Fruit fly (Drosophila melanogaster) whole organism, embryonic: Measurements from ENCODE around the gene Cks85A.

Experiments used
- Ada2b ChIP-seq: fragments of 200-800 bp; sonication (Bioruptor generic); IDR thresholded peaks from 2 replicates; pipeline ENCODE4 v1.3.6; 2022; ENCODE audit warnings: missing biosample characterization, missing genetic modification characterization
- Atf3 ChIP-seq: fragments of 200-800 bp; sonication (Bioruptor generic); optimal IDR thresholded peaks from 3 replicates; lab custom pipeline; 2016; ENCODE audit warnings: missing biosample characterization, missing genetic modification characterization
- BEAF-32 ChIP-seq: fragments of 200-800 bp; sonication (Bioruptor generic); optimal IDR thresholded peaks from 3 replicates; lab custom pipeline; 2017; ENCODE audit warnings: missing biosample characterization, missing genetic modification characterization, mild to moderate bottlenecking, moderate library complexity, missing genetic modification reagents
- CG11696 ChIP-seq: fragments of 200-800 bp; sonication (Bioruptor generic); IDR thresholded peaks from 2 replicates; pipeline ENCODE4 v1.3.6; 2022; ENCODE audit warnings: missing biosample characterization, missing genetic modification characterization
- CG12071 ChIP-seq: fragments of 200-800 bp; sonication (Bioruptor generic); optimal IDR thresholded peaks from 3 replicates; lab custom pipeline; 2018; ENCODE audit warnings: missing biosample characterization, mild to moderate bottlenecking, missing genetic modification characterization
- CG12236 ChIP-seq: fragments of 200-800 bp; sonication (Bioruptor generic); optimal IDR thresholded peaks from 2 replicates; lab custom pipeline; 2016; ENCODE audit warnings: missing biosample characterization, missing genetic modification characterization
- CG12744 ChIP-seq: fragments of 200-800 bp; sonication (Bioruptor generic); optimal IDR thresholded peaks from 2 replicates; lab custom pipeline; 2016; ENCODE audit warnings: missing biosample characterization, missing genetic modification characterization
- CG12769 ChIP-seq: fragments of 200-800 bp; sonication (Bioruptor generic); optimal IDR thresholded peaks from 2 replicates; lab custom pipeline; 2019; ENCODE audit warnings: missing biosample characterization, mild to moderate bottlenecking, missing genetic modification characterization, moderate library complexity
- CG15269 ChIP-seq: fragments of 200-800 bp; sonication (Bioruptor generic); optimal IDR thresholded peaks from 2 replicates; lab custom pipeline; 2018; ENCODE audit warnings: missing biosample characterization, mild to moderate bottlenecking, missing genetic modification characterization, moderate library complexity
- CG15514 ChIP-seq: fragments of 200-800 bp; sonication (Bioruptor generic); optimal IDR thresholded peaks from 3 replicates; lab custom pipeline; 2017; ENCODE audit warnings: missing biosample characterization, missing genetic modification characterization, mild to moderate bottlenecking, moderate library complexity, missing genetic modification reagents
- CG16863 ChIP-seq: fragments of 200-800 bp; sonication (Bioruptor generic); optimal IDR thresholded peaks from 3 replicates; lab custom pipeline; 2016; ENCODE audit warnings: missing biosample characterization, missing genetic modification characterization
- CG17361 ChIP-seq: fragments of 200-800 bp; sonication (Bioruptor generic); IDR thresholded peaks from 3 replicates; pipeline ENCODE4 v1.3.6; 2022; ENCODE audit warnings: missing biosample characterization, missing genetic modification characterization
- CG17385 ChIP-seq: fragments of 200-800 bp; sonication (Bioruptor generic); optimal IDR thresholded peaks from 3 replicates; lab custom pipeline; 2018; ENCODE audit warnings: missing biosample characterization, mild to moderate bottlenecking, missing genetic modification characterization
- CG1832 ChIP-seq: fragments of 200-800 bp; sonication (Bioruptor generic); optimal IDR thresholded peaks from 2 replicates; lab custom pipeline; 2017; ENCODE audit warnings: missing biosample characterization, mild to moderate bottlenecking, missing genetic modification characterization, inconsistent platforms
- CG31365 ChIP-seq: fragments of 200-800 bp; sonication (Bioruptor generic); optimal IDR thresholded peaks from 2 replicates; lab custom pipeline; 2018; ENCODE audit warnings: missing biosample characterization, mild to moderate bottlenecking, missing genetic modification characterization
- CG31441 ChIP-seq: fragments of 200-800 bp; sonication (Bioruptor generic); IDR thresholded peaks from 2 replicates; pipeline ENCODE4 v1.3.6; 2022; ENCODE audit warnings: missing biosample characterization, missing genetic modification characterization
- CG3163 ChIP-seq: fragments of 200-800 bp; sonication (Bioruptor generic); optimal IDR thresholded peaks from 3 replicates; lab custom pipeline; 2016; ENCODE audit warnings: missing biosample characterization, missing genetic modification characterization
- CG43689 ChIP-seq: fragments of 200-800 bp; sonication (Bioruptor generic); IDR thresholded peaks from 2 replicates; pipeline ENCODE4 v1.3.6; 2022; ENCODE audit warnings: missing biosample characterization, missing genetic modification characterization
- CG4707 ChIP-seq: fragments of 200-800 bp; sonication (Bioruptor generic); optimal IDR thresholded peaks from 2 replicates; lab custom pipeline; 2018; ENCODE audit warnings: missing biosample characterization, mild to moderate bottlenecking, missing genetic modification characterization, moderate library complexity
- CG6689 ChIP-seq: fragments of 200-800 bp; sonication (Bioruptor generic); IDR thresholded peaks from 2 replicates; pipeline ENCODE4 v1.3.6; 2022; ENCODE audit warnings: missing biosample characterization, missing genetic modification characterization
- CG6765 ChIP-seq: fragments of 200-800 bp; sonication (Bioruptor generic); optimal IDR thresholded peaks from 3 replicates; lab custom pipeline; 2017; ENCODE audit warnings: missing biosample characterization, mild to moderate bottlenecking, missing genetic modification characterization
- CG7963 ChIP-seq: fragments of 200-800 bp; sonication (Bioruptor generic); IDR thresholded peaks from 3 replicates; pipeline ENCODE4 v1.3.6; 2022; ENCODE audit warnings: missing biosample characterization, missing genetic modification characterization; ENCODE audit not compliant: partially characterized antibody
- D19B ChIP-seq: fragments of 200-800 bp; sonication (Bioruptor generic); optimal IDR thresholded peaks from 2 replicates; lab custom pipeline; 2017; ENCODE audit warnings: missing biosample characterization, mild to moderate bottlenecking, missing genetic modification characterization
- E2f2 ChIP-seq: fragments of 200-800 bp; sonication (Bioruptor generic); IDR thresholded peaks from 2 replicates; pipeline ENCODE4 v1.3.6; 2022; ENCODE audit warnings: missing biosample characterization, missing genetic modification characterization
- Gug ChIP-seq: fragments of 200-800 bp; sonication (Bioruptor generic); IDR thresholded peaks from 4 replicates; pipeline ENCODE4 v1.3.6; 2022; ENCODE audit warnings: missing biosample characterization, missing genetic modification characterization
- Hand ChIP-seq: fragments of 200-800 bp; sonication (Bioruptor generic); optimal IDR thresholded peaks from 2 replicates; lab custom pipeline; 2017; ENCODE audit warnings: mild to moderate bottlenecking, missing biosample characterization, missing genetic modification reagents, missing genetic modification characterization
- HmgZ ChIP-seq: fragments of 200-800 bp; sonication (Bioruptor generic); optimal IDR thresholded peaks from 2 replicates; lab custom pipeline; 2018; ENCODE audit warnings: missing biosample characterization, mild to moderate bottlenecking, missing genetic modification characterization
- Jarid2 ChIP-seq: fragments of 200-800 bp; sonication (Bioruptor generic); optimal IDR thresholded peaks from 3 replicates; lab custom pipeline; 2017; ENCODE audit warnings: mild to moderate bottlenecking, missing biosample characterization, missing genetic modification reagents, missing genetic modification characterization
- Kr ChIP-seq: fragments of 200-800 bp; sonication (Bioruptor generic); optimal IDR thresholded peaks from 2 replicates; lab custom pipeline; 2017; ENCODE audit warnings: missing biosample characterization, mild to moderate bottlenecking, missing genetic modification characterization
- Neu2 ChIP-seq: fragments of 200-800 bp; sonication (Bioruptor generic); optimal IDR thresholded peaks from 3 replicates; lab custom pipeline; 2016; ENCODE audit warnings: missing biosample characterization, missing genetic modification characterization, borderline replicate concordance
- NfI ChIP-seq: fragments of 200-800 bp; sonication (Bioruptor generic); optimal IDR thresholded peaks from 3 replicates; lab custom pipeline; 2018; ENCODE audit warnings: missing biosample characterization, mild to moderate bottlenecking, missing genetic modification characterization, moderate library complexity
- Opbp ChIP-seq: fragments of 200-800 bp; sonication (Bioruptor generic); IDR thresholded peaks from 3 replicates; pipeline ENCODE4 v1.3.6; 2022; ENCODE audit warnings: missing biosample characterization, missing genetic modification characterization; ENCODE audit not compliant: partially characterized antibody
- Rfx ChIP-seq: fragments of 200-800 bp; sonication (Bioruptor generic); IDR thresholded peaks from 2 replicates; pipeline ENCODE4 v1.3.6; 2022; ENCODE audit warnings: missing biosample characterization, missing genetic modification characterization
- Ssrp ChIP-seq: fragments of 200-800 bp; sonication (Bioruptor generic); optimal IDR thresholded peaks from 2 replicates; lab custom pipeline; 2018; ENCODE audit warnings: missing biosample characterization, mild to moderate bottlenecking, missing genetic modification characterization, moderate library complexity
- Xrp1 ChIP-seq: fragments of 200-800 bp; sonication (Bioruptor generic); IDR thresholded peaks from 2 replicates; pipeline ENCODE4 v1.3.6; 2022; ENCODE audit warnings: missing biosample characterization, missing genetic modification characterization
- dmrt11E ChIP-seq: fragments of 200-800 bp; sonication (Bioruptor generic); optimal IDR thresholded peaks from 3 replicates; lab custom pipeline; 2018; ENCODE audit warnings: missing biosample characterization, mild to moderate bottlenecking, missing genetic modification characterization, moderate library complexity
- en ChIP-seq: fragments of 200-800 bp; sonication (Bioruptor generic); optimal IDR thresholded peaks from 2 replicates; lab custom pipeline; 2016; ENCODE audit warnings: missing biosample characterization, missing genetic modification characterization
- fd102C ChIP-seq: fragments of 200-800 bp; sonication (Bioruptor generic); optimal IDR thresholded peaks from 2 replicates; lab custom pipeline; 2018; ENCODE audit warnings: missing biosample characterization, mild to moderate bottlenecking, missing genetic modification characterization, moderate library complexity
- gce ChIP-seq: fragments of 200-800 bp; sonication (Bioruptor generic); IDR thresholded peaks from 3 replicates; pipeline ENCODE4 v1.3.6; 2022; ENCODE audit warnings: missing biosample characterization, missing genetic modification characterization
- nau ChIP-seq: fragments of 200-800 bp; sonication (Bioruptor generic); optimal IDR thresholded peaks from 3 replicates; lab custom pipeline; 2017; ENCODE audit warnings: missing biosample characterization, mild to moderate bottlenecking, missing genetic modification characterization, missing genetic modification reagents
- oc ChIP-seq: fragments of 200-800 bp; sonication (Bioruptor generic); optimal IDR thresholded peaks from 2 replicates; lab custom pipeline; 2018; ENCODE audit warnings: missing biosample characterization, mild to moderate bottlenecking, missing genetic modification characterization, moderate library complexity
- pita ChIP-seq: fragments of 200-800 bp; sonication (Bioruptor generic); optimal IDR thresholded peaks from 2 replicates; lab custom pipeline; 2017; ENCODE audit warnings: missing biosample characterization, mild to moderate bottlenecking, missing genetic modification characterization
- ranshi ChIP-seq: fragments of 200-800 bp; sonication (Bioruptor generic); IDR thresholded peaks from 2 replicates; pipeline ENCODE4 v1.3.6; 2022; ENCODE audit warnings: missing biosample characterization, missing genetic modification characterization
- sd ChIP-seq: fragments of 200-800 bp; sonication (Bioruptor generic); optimal IDR thresholded peaks from 3 replicates; lab custom pipeline; 2018; ENCODE audit warnings: missing biosample characterization, mild to moderate bottlenecking, missing genetic modification characterization, moderate library complexity
- sim ChIP-seq: fragments of 200-800 bp; sonication (Bioruptor generic); IDR thresholded peaks from 2 replicates; pipeline ENCODE4 v1.3.6; 2022; ENCODE audit warnings: missing biosample characterization, missing genetic modification characterization
- ssp ChIP-seq: fragments of 200-800 bp; sonication (Bioruptor generic); IDR thresholded peaks from 2 replicates; pipeline ENCODE4 v1.3.6; 2022; ENCODE audit warnings: missing biosample characterization, missing genetic modification characterization
- tio ChIP-seq: fragments of 200-800 bp; sonication (Bioruptor generic); optimal IDR thresholded peaks from 2 replicates; lab custom pipeline; 2017; ENCODE audit warnings: missing biosample characterization, missing genetic modification characterization, inconsistent platforms
- unc-4 ChIP-seq: fragments of 200-800 bp; sonication (Bioruptor generic); IDR thresholded peaks from 2 replicates; pipeline ENCODE4 v1.3.6; 2022; ENCODE audit warnings: missing biosample characterization, missing genetic modification characterization; ENCODE audit not compliant: partially characterized antibody

Cks85A gene

DNA sequence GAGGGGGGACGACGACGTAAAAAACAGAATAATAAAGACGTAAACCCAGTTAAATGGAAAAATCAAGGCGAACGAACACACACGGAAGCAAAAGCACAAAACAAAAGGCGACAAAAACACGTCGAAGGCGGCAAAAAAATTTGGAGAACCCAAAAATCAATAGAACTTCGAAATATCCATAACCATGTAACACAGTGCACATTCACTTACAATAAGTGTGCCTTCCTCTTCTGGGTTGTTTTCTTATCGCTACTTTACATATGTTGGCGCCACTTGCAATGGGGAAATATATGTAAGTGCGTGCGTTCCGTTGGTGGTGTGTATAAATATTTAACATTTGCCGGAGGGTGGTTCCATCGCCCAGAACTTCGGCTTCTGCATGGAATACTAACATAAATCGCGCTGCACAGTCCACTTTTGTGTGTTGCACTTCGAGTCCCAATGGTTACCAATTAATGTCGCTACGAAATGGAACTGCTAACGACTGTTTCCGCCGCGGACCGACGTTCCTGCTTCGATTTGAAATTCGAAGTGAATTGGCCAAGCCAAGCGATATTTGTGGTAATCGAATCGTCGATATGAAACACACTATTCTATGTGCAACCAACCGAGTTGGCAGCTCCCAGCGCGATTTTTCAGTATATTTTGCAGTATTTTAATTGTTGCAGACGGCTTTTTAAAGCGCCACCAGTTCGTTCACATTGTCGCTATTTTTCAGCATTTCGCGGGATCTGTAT is 29.0 kb upstream of the Cks85A start, which contains the start of the genes CG9801 and Nasp (continued):
- TF ChIP-seq NfI (GFP tag; lab: Kevin White, UChicago) = peak; percentile 39
- TF ChIP-seq tio (GFP tag; lab: Kevin White, UChicago) = no peak
- TF ChIP-seq CG11696 (GFP tag; lab: Robert Waterston, UW) = 0 out of 2 replicates have a peak, but pooled peaks have one; percentile 6
- TF ChIP-seq CG1832 = no peak
- TF ChIP-seq Jarid2 = peak; percentile 81
- peak; percentile 4 for TF ChIP-seq nau (GFP tag; lab: Kevin White, UChicago)
- TF ChIP-seq CG12236 = no peak
- peak; percentile 81 for TF ChIP-seq BEAF-32 (GFP tag; lab: Kevin White, UChicago)
- TF ChIP-seq unc-4 = peak; percentile 74
- no peak for TF ChIP-seq sim (GFP tag; lab: Robert Waterston, UW)
- TF ChIP-seq sd (tag; lab: Kevin White, UChicago) = peak; percentile 56
- TF ChIP-seq D19B (GFP tag; lab: Kevin White, UChicago) = no peak
- peak; percentile 46 for TF ChIP-seq CG3163
- 0 out of 3 replicates have a peak, but pooled peaks have one; percentile 15 for TF ChIP-seq gce (GFP tag; lab: Robert Waterston, UW)
- TF ChIP-seq Kr = no peak
- no peak for TF ChIP-seq CG6689 (GFP tag; lab: Robert Waterston, UW)
- TF ChIP-seq E2f2 (GFP tag; lab: Robert Waterston, UW) = peak; percentile 88
- TF ChIP-seq en (GFP tag; lab: Kevin White, UChicago) = no peak
- TF ChIP-seq CG4707 (GFP tag; lab: Kevin White, UChicago) = no peak
- TF ChIP-seq Neu2 = no peak
- TF ChIP-seq oc (tag; lab: Kevin White, UChicago) = no peak
- TF ChIP-seq CG43689 (GFP tag; lab: Robert Waterston, UW) = no peak
- TF ChIP-seq pita (GFP tag; lab: Kevin White, UChicago) = no peak
- peak; percentile 32 for TF ChIP-seq CG17385
- TF ChIP-seq Atf3 (GFP tag; lab: Kevin White, UChicago) = no peak
- peak; percentile 25 for TF ChIP-seq CG15269 (tag; lab: Kevin White, UChicago)
- no peak for TF ChIP-seq ranshi
- no peak for TF ChIP-seq Ada2b
- TF ChIP-seq CG31441 (GFP tag; lab: Robert Waterston, UW) = peak; percentile 20; the same call in 1 of the 2 replicates
- no peak for TF ChIP-seq fd102C (GFP tag; lab: Kevin White, UChicago)
- TF ChIP-seq CG12071 (GFP tag; lab: Kevin White, UChicago) = peak; percentile 51
- TF ChIP-seq Hand = no peak
- TF ChIP-seq CG17361 (GFP tag; lab: Robert Waterston, UW) = no peak; the same call in 2 of the 3 replicates
- 0 out of 4 replicates have a peak, but pooled peaks have one; percentile 12 for TF ChIP-seq Gug
- peak; percentile 62 for TF ChIP-seq Rfx (GFP tag; lab: Robert Waterston, UW)
- TF ChIP-seq Opbp = peak; percentile 77
- TF ChIP-seq CG12769 (tag; lab: Kevin White, UChicago) = peak; percentile 29
- peak; percentile 76 for TF ChIP-seq HmgZ (tag; lab: Kevin White, UChicago)
- peak; percentile 24; the same call in 1 of the 2 replicates for TF ChIP-seq Xrp1
- no peak for TF ChIP-seq CG16863
- no peak for TF ChIP-seq Ssrp (tag; lab: Kevin White, UChicago)
- no peak for TF ChIP-seq CG12744
- peak; percentile 7 for TF ChIP-seq CG6765
- TF ChIP-seq dmrt11E (tag; lab: Kevin White, UChicago) = peak; percentile 11
- TF ChIP-seq CG15514 (GFP tag; lab: Kevin White, UChicago) = peak; percentile 81
- peak; percentile 71 for TF ChIP-seq CG7963 (GFP tag; lab: Robert Waterston, UW)
- TF ChIP-seq ssp (GFP tag; lab: Robert Waterston, UW) = peak; percentile 45; the same call in 1 of the 2 replicates
- no peak for TF ChIP-seq CG31365 (tag; lab: Kevin White, UChicago)
